Worm (Caenorhabditis elegans) whole organism, L2 larva: ENCODE measurements around the gene fkb-1.

Experiments used
- C34F6.9 ChIP-seq: fragments of 150-350 bp; optimal IDR thresholded peaks from 2 replicates; lab custom pipeline; 2014; ENCODE audit warnings: missing biosample characterization, missing genetic modification characterization
- F13H6.1 ChIP-seq: sonication (generic microtip); optimal IDR thresholded peaks from 2 replicates; lab custom pipeline; 2016; ENCODE audit warnings: missing genetic modification characterization, missing compliant biosample characterization
- R02D3.7 ChIP-seq: fragments of 150-350 bp; optimal IDR thresholded peaks from 2 replicates; lab custom pipeline; 2014; ENCODE audit warnings: missing biosample characterization, missing genetic modification characterization
- Y55F3AM.14 ChIP-seq: fragments of 200-800 bp; sonication (Bioruptor generic); optimal IDR thresholded peaks from 2 replicates; lab custom pipeline; 2018; ENCODE audit warnings: mild to moderate bottlenecking, missing genetic modification characterization, missing compliant biosample characterization
- ZK546.5 ChIP-seq: sonication (generic microtip); optimal IDR thresholded peaks from 2 replicates; lab custom pipeline; 2017; ENCODE audit warnings: missing biosample characterization, missing genetic modification characterization
- alr-1 ChIP-seq: fragments of 150-350 bp; optimal IDR thresholded peaks from 2 replicates; lab custom pipeline; 2014; ENCODE audit warnings: missing biosample characterization, missing genetic modification characterization
- aly-2 ChIP-seq: fragments of 150-350 bp; optimal IDR thresholded peaks from 2 replicates; lab custom pipeline; 2014; ENCODE audit warnings: missing biosample characterization, missing genetic modification characterization
- ama-1 ChIP-seq: fragments of 150-350 bp; optimal IDR thresholded peaks from 2 replicates; lab custom pipeline; 2018; ENCODE audit warnings: inconsistent platforms
- blmp-1 ChIP-seq: sonication (generic microtip); optimal IDR thresholded peaks from 2 replicates; lab custom pipeline; 2017; ENCODE audit warnings: missing genetic modification characterization, mild to moderate bottlenecking, missing compliant biosample characterization, antibody characterized with exemption, moderate library complexity; ENCODE audit not compliant: insufficient read depth
- ceh-16 ChIP-seq: fragments of 150-350 bp; optimal IDR thresholded peaks from 2 replicates; lab custom pipeline; 2014; ENCODE audit warnings: missing biosample characterization, missing genetic modification characterization
- ceh-82 ChIP-seq: fragments of 150-350 bp; optimal IDR thresholded peaks from 2 replicates; lab custom pipeline; 2014; ENCODE audit warnings: missing biosample characterization, missing genetic modification characterization
- crh-2 ChIP-seq: sonication (generic microtip); optimal IDR thresholded peaks from 2 replicates; lab custom pipeline; 2017; ENCODE audit warnings: missing biosample characterization, missing genetic modification characterization
- dmd-4 ChIP-seq: sonication (generic microtip); optimal IDR thresholded peaks from 2 replicates; lab custom pipeline; 2017; ENCODE audit warnings: missing biosample characterization, missing genetic modification characterization
- egl-27 ChIP-seq: sonication (generic microtip); optimal IDR thresholded peaks from 3 replicates; lab custom pipeline; 2017; ENCODE audit warnings: missing biosample characterization, missing genetic modification reagents, missing genetic modification characterization
- elt-1 ChIP-seq: fragments of 150-350 bp; optimal IDR thresholded peaks from 2 replicates; lab custom pipeline; 2014; ENCODE audit warnings: missing biosample characterization, missing genetic modification characterization
- elt-3 ChIP-seq: sonication (generic microtip); optimal IDR thresholded peaks from 2 replicates; lab custom pipeline; 2017; ENCODE audit warnings: missing biosample characterization, missing genetic modification characterization
- fos-1 ChIP-seq: fragments of 150-350 bp; optimal IDR thresholded peaks from 2 replicates; lab custom pipeline; 2014; ENCODE audit warnings: missing biosample characterization, missing genetic modification characterization
- gmeb-1 ChIP-seq: fragments of 150-350 bp; optimal IDR thresholded peaks from 2 replicates; lab custom pipeline; 2014; ENCODE audit warnings: missing biosample characterization, missing genetic modification characterization
- lin-11 ChIP-seq: fragments of 150-350 bp; sonication (generic microtip); optimal IDR thresholded peaks from 2 replicates; lab custom pipeline; 2014; ENCODE audit warnings: missing biosample characterization, missing genetic modification characterization, inconsistent platforms, mixed read lengths
- lin-13 ChIP-seq: fragments of 150-350 bp; optimal IDR thresholded peaks from 2 replicates; lab custom pipeline; 2014; ENCODE audit warnings: missing biosample characterization, missing genetic modification reagents, missing genetic modification characterization
- lin-39 ChIP-seq: fragments of 150-350 bp; optimal IDR thresholded peaks from 2 replicates; lab custom pipeline; 2014; ENCODE audit warnings: missing biosample characterization, missing genetic modification reagents, missing genetic modification characterization
- lsy-2 ChIP-seq, 2 experiments: fragments of 150-350 bp in 1 of 2; sonication (generic microtip) in 1 of 2; optimal IDR thresholded peaks; 2 replicates each; lab custom pipeline; 2014 to 2017; ENCODE audit warnings: missing biosample characterization in 2 of 2, missing genetic modification characterization in 2 of 2
- mab-5 ChIP-seq: fragments of 150-350 bp; optimal IDR thresholded peaks from 2 replicates; lab custom pipeline; 2014; ENCODE audit warnings: missing biosample characterization, missing genetic modification characterization
- mbf-1 ChIP-seq: sonication (generic microtip); optimal IDR thresholded peaks from 2 replicates; lab custom pipeline; 2017; ENCODE audit warnings: missing biosample characterization, missing genetic modification characterization
- mdl-1 ChIP-seq, 2 experiments: fragments of 150-350 bp in 1 of 2; sonication (generic microtip) in 1 of 2; optimal IDR thresholded peaks; 2 replicates each; lab custom pipeline; 2017; ENCODE audit warnings: missing biosample characterization in 2 of 2, missing genetic modification characterization in 2 of 2
- nhr-10 ChIP-seq: sonication (generic microtip); optimal IDR thresholded peaks from 2 replicates; lab custom pipeline; 2017; ENCODE audit warnings: missing biosample characterization, missing genetic modification characterization
- nhr-11 ChIP-seq: fragments of 150-350 bp; optimal IDR thresholded peaks from 2 replicates; lab custom pipeline; 2014; ENCODE audit warnings: missing biosample characterization, missing genetic modification characterization
- nhr-12 ChIP-seq: fragments of 150-350 bp; optimal IDR thresholded peaks from 2 replicates; lab custom pipeline; 2014; ENCODE audit warnings: missing biosample characterization, missing genetic modification characterization
- nhr-129 ChIP-seq: fragments of 150-350 bp; optimal IDR thresholded peaks from 2 replicates; lab custom pipeline; 2014; ENCODE audit warnings: missing biosample characterization, missing genetic modification characterization
- nhr-21 ChIP-seq: fragments of 150-350 bp; optimal IDR thresholded peaks from 2 replicates; lab custom pipeline; 2014; ENCODE audit warnings: missing biosample characterization, missing genetic modification characterization
- nhr-23 ChIP-seq: fragments of 150-350 bp; optimal IDR thresholded peaks from 2 replicates; lab custom pipeline; 2014; ENCODE audit warnings: missing biosample characterization, missing genetic modification reagents, missing genetic modification characterization
- nhr-237 ChIP-seq: fragments of 150-350 bp; optimal IDR thresholded peaks from 2 replicates; lab custom pipeline; 2014; ENCODE audit warnings: missing biosample characterization, missing genetic modification characterization
- nhr-25 ChIP-seq: fragments of 150-350 bp; sonication (generic microtip); optimal IDR thresholded peaks from 3 replicates; lab custom pipeline; 2014; ENCODE audit warnings: missing biosample characterization, missing genetic modification characterization
- nhr-6 ChIP-seq: fragments of 150-350 bp; optimal IDR thresholded peaks from 2 replicates; lab custom pipeline; 2014; ENCODE audit warnings: missing biosample characterization, missing genetic modification characterization
- nhr-77 ChIP-seq: fragments of 150-350 bp; optimal IDR thresholded peaks from 2 replicates; lab custom pipeline; 2014; ENCODE audit warnings: missing biosample characterization, missing genetic modification characterization
- peb-1 ChIP-seq: fragments of 150-350 bp; optimal IDR thresholded peaks from 2 replicates; lab custom pipeline; 2014; ENCODE audit warnings: missing biosample characterization, missing genetic modification characterization
- sem-4 ChIP-seq: fragments of 150-350 bp; optimal IDR thresholded peaks from 2 replicates; lab custom pipeline; 2014; ENCODE audit warnings: missing biosample characterization, missing genetic modification reagents, missing genetic modification characterization
- skn-1 ChIP-seq: sonication (generic microtip); optimal IDR thresholded peaks from 2 replicates; lab custom pipeline; 2017; ENCODE audit warnings: missing biosample characterization, missing genetic modification characterization
- sma-3 ChIP-seq: sonication (generic microtip); optimal IDR thresholded peaks from 2 replicates; lab custom pipeline; 2016; ENCODE audit warnings: missing genetic modification reagents, missing genetic modification characterization, missing compliant biosample characterization
- sma-9 ChIP-seq, 2 experiments: fragments of 150-350 bp in 1 of 2; sonication (generic microtip) in 1 of 2; optimal IDR thresholded peaks; 2 replicates each; lab custom pipeline; 2014 to 2016; ENCODE audit warnings: missing genetic modification characterization in 2 of 2, mild to moderate bottlenecking in 1 of 2, missing biosample characterization in 1 of 2, missing compliant biosample characterization in 1 of 2, missing genetic modification reagents in 1 of 2, moderate library complexity in 1 of 2
- snpc-4 ChIP-seq: fragments of 150-350 bp; optimal IDR thresholded peaks from 2 replicates; lab custom pipeline; 2014; ENCODE audit warnings: missing biosample characterization, missing genetic modification characterization
- unc-39 ChIP-seq: fragments of 150-350 bp; optimal IDR thresholded peaks from 2 replicates; lab custom pipeline; 2014; ENCODE audit warnings: missing biosample characterization, missing genetic modification characterization
- unc-55 ChIP-seq: fragments of 150-350 bp; sonication (generic microtip); optimal IDR thresholded peaks from 3 replicates; lab custom pipeline; 2014; ENCODE audit warnings: missing biosample characterization, missing genetic modification reagents, missing genetic modification characterization
- unc-62 ChIP-seq: fragments of 150-350 bp; optimal IDR thresholded peaks from 2 replicates; lab custom pipeline; 2014; ENCODE audit warnings: missing biosample characterization, missing genetic modification reagents, missing genetic modification characterization
- zag-1 ChIP-seq: fragments of 150-350 bp; optimal IDR thresholded peaks from 2 replicates; lab custom pipeline; 2014; ENCODE audit warnings: missing biosample characterization, missing genetic modification characterization
- ztf-1 ChIP-seq: fragments of 200-800 bp; sonication (Bioruptor generic); conservative IDR thresholded peaks from 2 replicates; pipeline ENCODE4 v1.3.6; 2022; ENCODE audit warnings: missing genetic modification characterization, missing compliant biosample characterization
- ztf-11 ChIP-seq: sonication (generic microtip); optimal IDR thresholded peaks from 2 replicates; lab custom pipeline; 2017; ENCODE audit warnings: missing biosample characterization, missing genetic modification characterization
- ztf-4 ChIP-seq: fragments of 150-350 bp; optimal IDR thresholded peaks from 2 replicates; lab custom pipeline; 2014; ENCODE audit warnings: missing biosample characterization, missing genetic modification characterization

The fkb-1 gene

ce11 chrIV:11036222-11036621 lies at the start of gene fkb-1:
TSS of gene fkb-1 (plus strand) at chrIV:11036582.
- TF ChIP-seq lsy-2 (tag; optimal IDR thresholded peaks at IDR 0.05; lab: Kevin White, UChicago) (peak; percentile 49 to 83), elt-1 (tag; lab: Kevin White, UChicago) (no peak), nhr-25 (peak; percentile 38), R02D3.7 (tag; lab: Kevin White, UChicago) (no peak), lin-39 (no peak), alr-1 (tag; lab: Kevin White, UChicago) (no peak), ZK546.5 (tag; lab: Kevin White, UChicago) (no peak), lin-11 (tag; lab: Kevin White, UChicago) (peak; percentile 44), nhr-12 (tag; lab: Kevin White, UChicago) (no peak), lin-13 (GFP tag; lab: Kevin White, UChicago) (peak; percentile 50), nhr-23 (tag; lab: Kevin White, UChicago) (no peak), nhr-237 (no peak), peb-1 (no peak), fos-1 (tag; lab: Kevin White, UChicago) (peak; percentile 74), aly-2 (tag; lab: Kevin White, UChicago) (no peak), unc-39 (no peak), skn-1 (no peak), ceh-16 (tag; lab: Kevin White, UChicago) (no peak), mab-5 (no peak), gmeb-1 (tag; lab: Kevin White, UChicago) (peak; percentile 77), nhr-129 (tag; lab: Kevin White, UChicago) (peak; percentile 72), egl-27 (tag; lab: Kevin White, UChicago) (no peak), sma-9 (GFP tag; optimal IDR thresholded peaks at IDR 0.05; lab: Kevin White, UChicago) (peak; percentile 76), sma-9 (tag; optimal IDR thresholded peaks at IDR 0.05; lab: Kevin White, UChicago) (no peak), nhr-21 (tag; lab: Kevin White, UChicago) (peak; percentile 19), C34F6.9 (peak; percentile 87), crh-2 (tag; lab: Kevin White, UChicago) (peak; percentile 98), nhr-10 (no peak), blmp-1 (no peak), ama-1 (no peak), ztf-1 (GFP tag; lab: Robert Waterston, UW) (no peak), snpc-4 (tag; lab: Kevin White, UChicago) (no peak), sem-4 (tag; lab: Kevin White, UChicago) (peak; percentile 42), nhr-6 (tag; lab: Kevin White, UChicago) (peak; percentile 45), mbf-1 (no peak), unc-62 (GFP tag; lab: Kevin White, UChicago) (no peak), ceh-82 (no peak), dmd-4 (tag; lab: Kevin White, UChicago) (no peak), unc-55 (GFP tag; lab: Kevin White, UChicago) (peak; percentile 79), nhr-77 (tag; lab: Kevin White, UChicago) (no peak), nhr-11 (tag; lab: Kevin White, UChicago) (no peak), ztf-11 (no peak), Y55F3AM.14 (GFP tag; lab: Kevin White, UChicago) (no peak), F13H6.1 (tag; lab: Kevin White, UChicago) (peak; percentile 59), elt-3 (no peak), sma-3 (GFP tag; lab: Kevin White, UChicago) (peak; percentile 32), zag-1 (peak; percentile 77), mdl-1 (tag; optimal IDR thresholded peaks at IDR 0.05; lab: Kevin White, UChicago) (no peak), ztf-4 (tag; lab: Kevin White, UChicago) (no peak)
- TF ChIP-seq, all 48 proteins: peak for 17
